Fruit fly (Drosophila melanogaster) whole organism, pupa: Measurements from ENCODE around the gene eRF3.

Source experiments
- CG10348 ChIP-seq: fragments of 200-800 bp; sonication (Bioruptor generic); IDR thresholded peaks from 2 replicates; pipeline ENCODE4 v1.3.6; 2022; ENCODE audit warnings: missing biosample characterization, missing genetic modification characterization
- CG12605 ChIP-seq: fragments of 200-800 bp; sonication (Bioruptor generic); IDR thresholded peaks from 2 replicates; pipeline ENCODE4 v1.3.6; 2022; ENCODE audit warnings: missing biosample characterization, missing genetic modification characterization
- CG13204 ChIP-seq: fragments of 200-800 bp; sonication (Bioruptor generic); optimal IDR thresholded peaks from 2 replicates; lab custom pipeline; 2018; ENCODE audit warnings: missing biosample characterization, mild to moderate bottlenecking, missing genetic modification characterization, moderate library complexity
- CG14655 ChIP-seq: fragments of 200-800 bp; sonication (Bioruptor generic); optimal IDR thresholded peaks from 3 replicates; lab custom pipeline; 2017; ENCODE audit warnings: mild to moderate bottlenecking, missing biosample characterization, missing genetic modification reagents, missing genetic modification characterization
- CG15710 ChIP-seq: fragments of 200-800 bp; sonication (Bioruptor generic); optimal IDR thresholded peaks from 2 replicates; lab custom pipeline; 2018; ENCODE audit warnings: missing biosample characterization, mild to moderate bottlenecking, missing genetic modification characterization, moderate library complexity
- CG17806 ChIP-seq: fragments of 200-800 bp; sonication (Bioruptor generic); optimal IDR thresholded peaks from 2 replicates; lab custom pipeline; 2018; ENCODE audit warnings: missing biosample characterization, mild to moderate bottlenecking, missing genetic modification characterization, moderate library complexity
- CG32121 ChIP-seq: fragments of 200-800 bp; sonication (Bioruptor generic); IDR thresholded peaks from 2 replicates; pipeline ENCODE4 v1.3.6; 2022; ENCODE audit warnings: missing biosample characterization, missing genetic modification characterization
- CG34367 ChIP-seq: fragments of 200-800 bp; sonication (Bioruptor generic); optimal IDR thresholded peaks from 2 replicates; lab custom pipeline; 2018; ENCODE audit warnings: missing biosample characterization, mild to moderate bottlenecking, missing genetic modification characterization
- CG4496 ChIP-seq: fragments of 200-800 bp; sonication (Bioruptor generic); IDR thresholded peaks from 3 replicates; pipeline ENCODE4 v1.3.6; 2022; ENCODE audit warnings: missing biosample characterization, missing genetic modification characterization
- CG8159 ChIP-seq: fragments of 200-800 bp; sonication (Bioruptor generic); optimal IDR thresholded peaks from 3 replicates; lab custom pipeline; 2018; ENCODE audit warnings: missing biosample characterization, mild to moderate bottlenecking, missing genetic modification characterization, moderate library complexity
- CG8301 ChIP-seq: fragments of 200-800 bp; sonication (Bioruptor generic); optimal IDR thresholded peaks from 2 replicates; lab custom pipeline; 2018; ENCODE audit warnings: missing biosample characterization, mild to moderate bottlenecking, missing genetic modification characterization
- CG9948 ChIP-seq: fragments of 200-800 bp; sonication (Bioruptor generic); optimal IDR thresholded peaks from 2 replicates; lab custom pipeline; 2018; ENCODE audit warnings: missing biosample characterization, mild to moderate bottlenecking, missing genetic modification characterization, moderate library complexity
- D1 ChIP-seq: fragments of 200-800 bp; sonication (Bioruptor generic); optimal IDR thresholded peaks from 2 replicates; lab custom pipeline; 2018; ENCODE audit warnings: missing biosample characterization, mild to moderate bottlenecking, missing genetic modification characterization, moderate library complexity
- EcR ChIP-seq: fragments of 200-800 bp; sonication (Bioruptor generic); optimal IDR thresholded peaks from 3 replicates; lab custom pipeline; 2019; ENCODE audit warnings: missing biosample characterization, missing genetic modification characterization, mild to moderate bottlenecking, moderate library complexity, missing genetic modification reagents
- Ets98B ChIP-seq: fragments of 200-800 bp; sonication (Bioruptor generic); IDR thresholded peaks from 2 replicates; pipeline ENCODE4 v1.3.6; 2022; ENCODE audit warnings: missing biosample characterization, missing genetic modification characterization
- Pif1A ChIP-seq: fragments of 200-800 bp; sonication (Bioruptor generic); optimal IDR thresholded peaks from 3 replicates; lab custom pipeline; 2016; ENCODE audit warnings: missing biosample characterization, missing genetic modification characterization
- Pif1B ChIP-seq: fragments of 200-800 bp; sonication (Bioruptor generic); optimal IDR thresholded peaks from 3 replicates; lab custom pipeline; 2016; ENCODE audit warnings: missing biosample characterization, missing genetic modification characterization
- Snoo ChIP-seq: fragments of 200-800 bp; sonication (Bioruptor generic); optimal IDR thresholded peaks from 3 replicates; lab custom pipeline; 2017; ENCODE audit warnings: missing biosample characterization, mild to moderate bottlenecking, missing genetic modification characterization, inconsistent platforms
- fd96Ca ChIP-seq: fragments of 200-800 bp; sonication (Bioruptor generic); IDR thresholded peaks from 3 replicates; pipeline ENCODE4 v1.3.6; 2022; ENCODE audit warnings: missing biosample characterization, missing genetic modification characterization
- gl ChIP-seq: fragments of 200-800 bp; sonication (Bioruptor generic); optimal IDR thresholded peaks from 2 replicates; lab custom pipeline; 2018; ENCODE audit warnings: missing biosample characterization, mild to moderate bottlenecking, missing genetic modification characterization
- rn ChIP-seq: fragments of 200-800 bp; sonication (Bioruptor generic); IDR thresholded peaks from 2 replicates; pipeline ENCODE4 v1.3.6; 2022; ENCODE audit warnings: missing biosample characterization, missing genetic modification characterization

Gene eRF3

DNA sequence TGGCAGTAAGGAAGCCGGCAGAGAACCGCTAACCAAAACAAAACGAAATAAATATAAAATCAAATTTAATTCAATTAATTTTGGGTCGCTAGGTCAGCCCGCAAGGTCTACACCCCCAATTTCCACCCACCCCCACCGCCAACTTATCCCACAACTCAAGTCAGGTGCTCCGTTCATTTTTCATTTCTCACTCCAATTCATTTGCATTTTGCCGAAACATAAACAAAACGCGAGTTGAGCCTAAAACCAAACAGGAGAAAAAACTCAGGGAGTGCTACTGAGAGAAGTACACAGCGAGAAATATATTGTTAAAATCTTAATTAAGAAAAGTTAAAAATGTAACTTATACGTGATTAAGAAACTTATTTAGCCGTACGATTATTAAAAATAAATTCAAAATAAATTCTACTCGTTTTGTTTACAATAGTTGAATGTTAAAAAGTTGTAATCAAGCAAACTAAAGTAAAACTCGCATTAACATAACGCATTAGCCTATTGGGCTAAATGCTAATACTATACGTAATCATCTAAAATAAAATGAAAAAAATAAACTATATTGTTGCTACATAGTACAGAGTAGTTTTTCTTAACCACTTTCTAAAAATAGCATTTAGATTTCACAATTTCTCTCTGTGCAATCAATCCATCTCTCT is 18.6 kb upstream of the eRF3 start:
- TF ChIP-seq CG8301 (tag; lab: Kevin White, UChicago) (no peak), CG34367 (tag; lab: Kevin White, UChicago) (no peak), CG8159 (tag; lab: Kevin White, UChicago) (peak; percentile 19), Snoo (tag; lab: Kevin White, UChicago) (peak; percentile 15), CG15710 (tag; lab: Kevin White, UChicago) (no peak), gl (no peak), CG12605 (GFP tag; lab: Robert Waterston, UW) (no peak), rn (no peak), CG10348 (no peak), EcR (GFP tag; lab: Kevin White, UChicago) (no peak)

DNA sequence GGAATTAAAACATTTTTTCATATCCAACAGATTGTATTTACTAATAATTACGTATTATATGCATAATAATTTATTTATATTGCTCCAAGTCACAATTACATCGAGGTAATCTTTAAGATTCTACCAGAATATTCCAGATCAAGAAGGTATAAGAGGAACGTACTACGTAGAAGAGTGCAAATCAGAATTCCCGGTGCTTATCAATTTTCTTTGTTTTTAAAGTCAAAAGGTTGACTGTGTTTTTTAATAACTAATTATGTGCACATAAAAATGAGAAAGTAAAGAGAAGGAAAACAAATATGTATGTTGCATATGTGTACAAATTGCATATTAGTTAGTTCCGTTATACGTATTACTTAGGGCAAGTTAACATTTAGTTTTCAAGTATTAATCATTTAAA is 13.1 kb upstream of the eRF3 start:
- TF ChIP-seq CG4496 (no peak), CG9948 (no peak), CG17806 (tag; lab: Kevin White, UChicago) (no peak), CG12605 (GFP tag; lab: Robert Waterston, UW) (no peak), EcR (GFP tag; lab: Kevin White, UChicago) (no peak), CG32121 (GFP tag; lab: Robert Waterston, UW) (no peak), fd96Ca (GFP tag; lab: Robert Waterston, UW) (no peak), Pif1A (GFP tag; lab: Kevin White, UChicago) (no peak), gl (no peak), CG14655 (GFP tag; lab: Kevin White, UChicago) (no peak), CG8301 (tag; lab: Kevin White, UChicago) (no peak), Pif1B (no peak), CG15710 (tag; lab: Kevin White, UChicago) (no peak), Ets98B (GFP tag; lab: Robert Waterston, UW) (no peak), CG34367 (tag; lab: Kevin White, UChicago) (no peak), Snoo (tag; lab: Kevin White, UChicago) (no peak)

DNA sequence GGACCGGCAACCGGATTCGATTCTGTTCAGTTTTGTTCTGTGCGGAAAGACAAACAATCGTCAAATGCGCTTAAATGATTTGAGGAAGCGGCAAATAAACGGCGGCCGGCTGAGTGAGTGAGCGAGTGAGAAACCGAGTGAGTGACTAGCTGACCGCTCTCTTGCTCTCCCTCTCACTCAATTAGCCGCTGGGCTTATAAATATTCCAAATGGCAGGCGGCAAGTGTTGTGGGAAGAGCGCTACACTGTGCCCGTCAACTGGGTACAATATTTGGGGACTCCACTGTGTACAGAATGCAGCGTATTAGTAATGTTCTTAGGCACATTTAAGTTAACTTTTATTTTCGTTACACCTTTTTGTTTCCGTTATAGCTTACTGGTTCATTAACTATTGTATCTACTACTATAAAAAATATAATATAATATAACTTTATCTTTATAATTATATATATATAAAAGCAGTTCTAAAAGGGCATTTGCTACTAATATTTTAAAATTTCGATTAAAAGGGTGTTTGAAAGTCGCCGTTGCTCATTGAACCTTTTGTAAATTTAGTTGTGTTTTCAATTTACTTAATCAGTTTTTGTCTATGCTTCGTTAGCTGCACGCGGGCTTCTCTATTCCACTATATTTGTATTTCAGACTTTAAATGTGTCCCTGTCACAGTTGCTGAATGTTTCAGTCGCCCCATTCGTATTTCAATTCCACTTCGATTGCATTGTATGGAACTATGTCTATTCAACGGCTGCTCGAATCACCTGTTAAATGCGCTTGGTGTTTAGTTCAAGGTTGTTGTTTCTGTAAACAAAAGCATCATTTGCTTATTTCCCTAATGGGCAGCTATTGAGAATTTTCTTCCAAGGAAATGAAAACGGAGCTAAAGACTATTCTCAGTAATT is 12.2 kb upstream of the eRF3 start:
- TF ChIP-seq EcR (GFP tag; lab: Kevin White, UChicago), result no peak
- no peak for TF ChIP-seq CG17806 (tag; lab: Kevin White, UChicago)
- no peak for TF ChIP-seq CG34367 (tag; lab: Kevin White, UChicago)
- no peak for TF ChIP-seq CG4496
- no peak for TF ChIP-seq CG9948
- TF ChIP-seq CG14655 (GFP tag; lab: Kevin White, UChicago), result peak; percentile 2
- TF ChIP-seq Ets98B (GFP tag; lab: Robert Waterston, UW), result peak; percentile 33; the same call in 1 of the 2 replicates
- TF ChIP-seq CG10348, result no peak
- TF ChIP-seq, all 21 proteins: peak for 2

DNA sequence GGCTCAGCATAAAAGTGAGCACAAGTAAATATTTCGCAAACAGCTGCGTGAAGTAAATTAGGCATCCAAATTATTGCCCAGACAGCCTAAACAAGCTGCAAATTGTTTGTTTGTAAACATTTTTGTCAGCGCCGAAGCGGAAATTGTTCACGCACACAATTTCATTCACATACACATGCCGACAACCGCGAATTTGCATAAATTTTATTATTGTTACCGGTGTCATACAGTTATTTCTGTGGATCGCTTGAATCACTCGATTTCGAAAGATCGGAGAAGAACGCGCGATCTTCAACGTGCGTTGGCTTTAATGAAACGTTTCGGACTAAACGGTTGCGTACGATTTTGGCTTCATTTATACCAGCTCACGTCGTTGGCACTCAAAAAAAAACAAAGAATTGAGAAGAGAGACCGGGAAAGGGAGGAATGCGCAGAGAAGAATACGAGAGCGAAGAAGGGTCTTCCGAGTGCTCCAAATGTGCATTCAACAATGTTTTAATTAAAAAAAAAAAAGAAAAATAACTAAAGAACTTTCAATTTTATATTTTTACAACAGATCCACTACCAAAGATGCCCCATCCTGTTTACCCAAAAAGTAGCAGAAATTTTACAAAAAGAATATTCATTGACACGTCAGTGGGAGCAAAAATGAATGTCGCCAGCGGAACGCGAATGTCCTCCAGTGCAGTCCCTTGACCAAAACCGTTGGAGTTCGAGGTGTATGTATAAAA is 11.0 kb upstream of the eRF3 start, which contains the start of gene vir-1:
Gene vir-1 (minus strand): TSS at position 334 of the 731 bp plus-strand sequence.
- TF ChIP-seq Pif1B (no peak), CG4496 (0 out of 3 replicates have a peak, but pooled peaks have one; percentile 32), Pif1A (GFP tag; lab: Kevin White, UChicago) (peak; percentile 3)
- TF ChIP-seq, all 21 proteins: peak for 2

DNA sequence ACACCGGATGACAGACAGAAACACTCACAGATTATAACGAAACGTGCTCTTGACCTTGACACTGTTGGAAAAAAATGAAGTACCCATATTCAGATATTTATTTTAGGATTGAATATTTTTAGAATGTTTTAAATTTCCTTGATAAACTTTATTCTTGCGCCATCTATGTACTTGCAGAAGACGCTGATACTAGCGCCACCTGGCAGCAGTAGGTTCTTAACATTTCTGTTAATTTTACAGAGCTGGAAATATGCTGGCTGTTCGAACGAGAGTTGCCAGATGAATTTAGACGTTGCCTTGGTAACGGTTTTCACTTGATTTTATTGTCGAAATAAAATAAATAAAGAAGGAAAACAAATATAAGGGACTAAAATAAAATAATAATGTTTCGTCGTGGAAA is 9.7 kb upstream of the eRF3 start, which contains the start of gene Fam92:
Gene Fam92 (plus strand): TSS at position 350 of the 400 bp plus-strand sequence.
- TF ChIP-seq Snoo (tag; lab: Kevin White, UChicago) (peak; percentile 42), rn (no peak), CG15710 (tag; lab: Kevin White, UChicago) (peak; percentile 9)

DNA sequence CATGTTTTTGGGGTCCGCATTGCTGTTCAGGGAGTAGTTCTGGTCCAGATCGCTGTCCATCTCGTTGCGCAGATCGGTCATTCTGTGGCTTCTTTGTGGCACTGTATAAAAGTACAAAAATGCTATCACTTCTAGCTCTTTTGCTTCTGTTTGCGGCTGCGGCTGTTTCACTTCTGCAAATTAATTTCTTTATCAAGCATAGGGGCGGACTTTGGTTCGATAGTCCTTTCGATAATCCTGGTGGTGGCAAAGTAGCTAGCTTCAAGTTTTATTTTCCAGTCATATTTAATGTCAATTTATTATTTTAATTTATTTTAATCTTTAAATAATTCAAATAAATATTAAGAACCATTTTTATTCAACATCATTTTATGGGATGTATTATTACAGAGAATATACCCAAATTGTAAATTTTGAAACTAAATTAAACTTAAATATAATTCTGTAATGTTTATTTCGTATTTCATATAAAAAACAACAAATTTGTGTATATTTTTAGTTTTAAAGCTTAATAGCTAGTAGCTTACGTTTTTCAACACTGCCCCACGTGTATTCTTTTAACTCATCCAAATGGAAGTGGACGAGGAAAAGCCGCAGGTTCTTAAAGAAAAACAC is 6.7 kb upstream of the eRF3 start, which contains the start of the genes CG5446 and Trm1:
Gene CG5446 (minus strand): TSS at position 223 of the 615 bp plus-strand sequence.
Gene Trm1 (plus strand): TSS at position 542 of the 615 bp plus-strand sequence.
- TF ChIP-seq Pif1B (peak; percentile 46), CG17806 (tag; lab: Kevin White, UChicago) (peak; percentile 54), CG9948 (peak; percentile 64), Ets98B (GFP tag; lab: Robert Waterston, UW) (peak; percentile 58), CG32121 (GFP tag; lab: Robert Waterston, UW) (peak; percentile 54; the same call in 1 of the 2 replicates), D1 (tag; lab: Kevin White, UChicago) (no peak), CG8301 (tag; lab: Kevin White, UChicago) (peak; percentile 36), CG13204 (GFP tag; lab: Kevin White, UChicago) (no peak), Pif1A (GFP tag; lab: Kevin White, UChicago) (peak; percentile 44), CG4496 (no peak), CG15710 (tag; lab: Kevin White, UChicago) (peak; percentile 66), CG34367 (tag; lab: Kevin White, UChicago) (peak; percentile 27), gl (no peak), CG8159 (tag; lab: Kevin White, UChicago) (peak; percentile 75), Snoo (tag; lab: Kevin White, UChicago) (peak; percentile 55), CG12605 (GFP tag; lab: Robert Waterston, UW) (no peak)
